Worm (Caenorhabditis elegans) whole organism, midembryonic: Measurements from ENCODE around the gene F35F10.13.

ENCODE experiments used
- T22C8.4 ChIP-seq: fragments of 200-800 bp; sonication (Bioruptor generic); IDR thresholded peaks from 2 replicates; pipeline ENCODE4 v1.3.6; 2022; ENCODE audit warnings: missing genetic modification characterization, missing compliant biosample characterization
- cog-1 ChIP-seq: sonication (generic microtip); optimal IDR thresholded peaks from 2 replicates; lab custom pipeline; 2016; ENCODE audit warnings: missing genetic modification characterization, missing compliant biosample characterization
- flt-1 ChIP-seq: fragments of 200-800 bp; sonication (Bioruptor generic); IDR thresholded peaks from 2 replicates; pipeline ENCODE4 v1.3.6; 2022; ENCODE audit warnings: missing genetic modification characterization, missing compliant biosample characterization
- klf-2 ChIP-seq: fragments of 200-800 bp; sonication (Bioruptor generic); conservative IDR thresholded peaks from 2 replicates; pipeline ENCODE4 v1.3.6; 2022; ENCODE audit warnings: missing genetic modification reagents, missing genetic modification characterization, missing compliant biosample characterization
- med-1 ChIP-seq: sonication (generic microtip); optimal IDR thresholded peaks from 2 replicates; lab custom pipeline; 2017; ENCODE audit warnings: missing genetic modification characterization, mild to moderate bottlenecking, missing compliant biosample characterization, antibody characterized with exemption, missing genetic modification reagents; ENCODE audit not compliant: insufficient read depth
- ref-1 ChIP-seq: fragments of 200-800 bp; sonication (Bioruptor generic); conservative IDR thresholded peaks from 2 replicates; pipeline ENCODE4 v1.3.6; 2022; ENCODE audit warnings: missing genetic modification reagents, missing genetic modification characterization, missing compliant biosample characterization
- tab-1 ChIP-seq: fragments of 200-800 bp; sonication (Bioruptor generic); IDR thresholded peaks from 2 replicates; pipeline ENCODE4 v1.3.6; 2022; ENCODE audit warnings: missing genetic modification characterization, missing compliant biosample characterization
- ztf-23 ChIP-seq: fragments of 200-800 bp; sonication (Bioruptor generic); IDR thresholded peaks from 2 replicates; pipeline ENCODE4 v1.3.6; 2022; ENCODE audit warnings: missing genetic modification reagents, missing genetic modification characterization, missing compliant biosample characterization
- ztf-29 ChIP-seq: fragments of 200-800 bp; sonication (Bioruptor generic); IDR thresholded peaks from 2 replicates; pipeline ENCODE4 v1.3.6; 2022; ENCODE audit warnings: missing genetic modification reagents, missing genetic modification characterization, missing compliant biosample characterization

The F35F10.13 gene

ce11 chrV:3275033-3275432 lies 43.8 kb downstream of the F35F10.13 start, which contains the start of gene T28A11.3:
T28A11.3 (plus strand) TSS chrV:3275333.
- no peak for TF ChIP-seq ztf-23 (GFP tag; lab: Robert Waterston, UW)
- TF ChIP-seq cog-1 (tag; lab: Kevin White, UChicago), result no peak
- no peak for TF ChIP-seq tab-1 (GFP tag; lab: Robert Waterston, UW)
- no peak for TF ChIP-seq ref-1 (GFP tag; lab: Robert Waterston, UW)
- no peak for TF ChIP-seq med-1 (GFP tag; lab: Kevin White, UChicago)
- no peak for TF ChIP-seq flt-1 (GFP tag; lab: Robert Waterston, UW)
- TF ChIP-seq T22C8.4 (GFP tag; lab: Robert Waterston, UW), result no peak
- no peak for TF ChIP-seq ztf-29 (GFP tag; lab: Robert Waterston, UW)
- TF ChIP-seq klf-2 (GFP tag; lab: Robert Waterston, UW), result no peak

- TF ChIP-seq tab-1 (GFP tag; lab: Robert Waterston, UW), result no peak
- TF ChIP-seq ztf-23 (GFP tag; lab: Robert Waterston, UW), result no peak
- TF ChIP-seq med-1 (GFP tag; lab: Kevin White, UChicago), result no peak
- TF ChIP-seq klf-2 (GFP tag; lab: Robert Waterston, UW), result no peak
- no peak for TF ChIP-seq ref-1 (GFP tag; lab: Robert Waterston, UW)
- no peak for TF ChIP-seq ztf-29 (GFP tag; lab: Robert Waterston, UW)
- no peak for TF ChIP-seq flt-1 (GFP tag; lab: Robert Waterston, UW)
- TF ChIP-seq T22C8.4 (GFP tag; lab: Robert Waterston, UW), result no peak
- no peak for TF ChIP-seq cog-1 (tag; lab: Kevin White, UChicago)
These were observed 45.2 kb downstream of the F35F10.13 start, which contains the start of gene T28A11.4 for ce11 chrV:3273577-3274100. T28A11.4 (plus strand) TSS chrV:3274050.

ce11 chrV:3273156-3273555 lies 45.7 kb downstream of the F35F10.13 start, which contains the start of gene T28A11.20:
T28A11.20 (minus strand) TSS chrV:3273256.
- TF ChIP-seq ztf-23 (GFP tag; lab: Robert Waterston, UW) (no peak), med-1 (GFP tag; lab: Kevin White, UChicago) (no peak), cog-1 (tag; lab: Kevin White, UChicago) (no peak), flt-1 (GFP tag; lab: Robert Waterston, UW) (no peak), klf-2 (GFP tag; lab: Robert Waterston, UW) (no peak), tab-1 (GFP tag; lab: Robert Waterston, UW) (no peak), ref-1 (GFP tag; lab: Robert Waterston, UW) (no peak), T22C8.4 (GFP tag; lab: Robert Waterston, UW) (no peak), ztf-29 (GFP tag; lab: Robert Waterston, UW) (no peak)

ce11 chrV:3269407-3269806 lies 49.5 kb downstream of the F35F10.13 start, which contains the start of gene T28A11.19:
T28A11.19 (minus strand) TSS chrV:3269514.
- TF ChIP-seq klf-2 (GFP tag; lab: Robert Waterston, UW) (no peak), T22C8.4 (GFP tag; lab: Robert Waterston, UW) (no peak)
